Fruit fly (Drosophila melanogaster): ENCODE results near the gene Or85e.

DNA sequence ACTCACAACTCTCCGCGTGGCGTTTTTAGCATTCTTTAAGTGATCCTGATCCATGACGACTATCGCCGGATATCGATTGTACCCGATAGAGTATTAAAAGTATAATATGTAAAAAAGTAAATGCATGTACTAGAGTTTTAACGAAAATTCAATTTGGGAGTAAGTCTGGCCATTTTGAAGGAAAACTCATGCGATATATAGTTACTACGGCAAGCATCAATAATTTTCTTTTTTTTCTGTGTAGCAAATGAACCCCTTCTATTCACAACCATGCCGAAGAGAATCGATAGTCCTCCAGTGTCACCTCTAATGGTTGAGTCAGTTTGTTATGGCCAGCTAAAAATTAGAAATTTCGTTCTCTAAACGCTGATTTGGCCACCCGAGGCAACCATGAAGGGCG lies 17.1 kb upstream of the Or85e start, which contains the start of the genes Sys1 and Dhod:
- TF ChIP-seq CG8301 (tag; optimal IDR thresholded peaks at IDR 0.05), result peak; percentile 50
- no peak for TF ChIP-seq gl (tag; optimal IDR thresholded peaks at IDR 0.05)
- TF ChIP-seq CG17806 (tag; optimal IDR thresholded peaks at IDR 0.05), result peak; percentile 61
- TF ChIP-seq CG32121 (GFP tag; IDR thresholded peaks at IDR 0.05), result peak; percentile 70
- TF ChIP-seq CG13204 (GFP tag; optimal IDR thresholded peaks at IDR 0.05), result no peak
- peak; percentile 53 for TF ChIP-seq CG15710 (tag; optimal IDR thresholded peaks at IDR 0.05)
- no peak for TF ChIP-seq D1 (tag; optimal IDR thresholded peaks at IDR 0.05)
- TF ChIP-seq Pif1B (GFP tag; optimal IDR thresholded peaks at IDR 0.05), result peak; percentile 65
- no peak; the same call in 1 of the 2 replicates for TF ChIP-seq CG12605 (GFP tag; IDR thresholded peaks at IDR 0.05)
- no peak for TF ChIP-seq CG34367 (tag; optimal IDR thresholded peaks at IDR 0.05)
